Worm (Caenorhabditis elegans): ENCODE results near the gene lsm-3.
"Not testable (repeated sequence)": the region's sequence is repeated elsewhere in the genome, so short reads cannot be mapped to it uniquely, and the experiment has no call there.

Gene lsm-3

ce11 chrIV:13433904-13434303, 46.9 kb downstream of the lsm-3 start, which contains the start of gene K09B11.5:
Gene K09B11.5, minus strand, starts transcription at chrIV:13434004.
- TF ChIP-seq lsy-27 (tag; optimal IDR thresholded peaks at IDR 0.05; ENCODE audit: borderline replicate concordance, insufficient read depth); cebp-2 (GFP tag; IDR thresholded peaks at IDR 0.05); ets-4 (GFP tag; optimal IDR thresholded peaks at IDR 0.05): not testable (repeated sequence)
